Fruit fly (Drosophila melanogaster) whole organism, embryonic: ENCODE data around the gene CG9737.

ENCODE experiments used
- Atf6 ChIP-seq: fragments of 200-800 bp; sonication (Bioruptor generic); IDR thresholded peaks from 2 replicates; pipeline ENCODE4 v1.3.6; 2022; ENCODE audit warnings: missing biosample characterization, missing genetic modification characterization
- CG10267 ChIP-seq: fragments of 200-800 bp; sonication (Bioruptor generic); optimal IDR thresholded peaks from 2 replicates; lab custom pipeline; 2018; ENCODE audit warnings: missing biosample characterization, mild to moderate bottlenecking, missing genetic modification characterization, moderate library complexity
- CG11085 ChIP-seq: fragments of 200-800 bp; sonication (Bioruptor generic); IDR thresholded peaks from 2 replicates; pipeline ENCODE4 v1.3.6; 2022; ENCODE audit warnings: missing biosample characterization, missing genetic modification characterization
- CG12236 ChIP-seq: fragments of 200-800 bp; sonication (Bioruptor generic); optimal IDR thresholded peaks from 2 replicates; lab custom pipeline; 2016; ENCODE audit warnings: missing biosample characterization, missing genetic modification characterization
- CG14014 ChIP-seq: fragments of 200-800 bp; sonication (Bioruptor generic); IDR thresholded peaks from 2 replicates; pipeline ENCODE4 v1.3.6; 2022; ENCODE audit warnings: missing biosample characterization, missing genetic modification characterization
- CG15269 ChIP-seq: fragments of 200-800 bp; sonication (Bioruptor generic); optimal IDR thresholded peaks from 2 replicates; lab custom pipeline; 2018; ENCODE audit warnings: missing biosample characterization, mild to moderate bottlenecking, missing genetic modification characterization, moderate library complexity
- CG18764 ChIP-seq: fragments of 200-800 bp; sonication (Bioruptor generic); optimal IDR thresholded peaks from 3 replicates; lab custom pipeline; 2016; ENCODE audit warnings: missing biosample characterization, missing genetic modification characterization
- CG34422 ChIP-seq: fragments of 200-800 bp; sonication (Bioruptor generic); IDR thresholded peaks from 3 replicates; pipeline ENCODE4 v1.3.6; 2022; ENCODE audit warnings: missing biosample characterization, missing genetic modification characterization
- CG3838 ChIP-seq: fragments of 200-800 bp; sonication (Bioruptor generic); optimal IDR thresholded peaks from 3 replicates; lab custom pipeline; 2016; ENCODE audit warnings: missing biosample characterization, missing genetic modification characterization
- CG4730 ChIP-seq: fragments of 200-800 bp; sonication (Bioruptor generic); IDR thresholded peaks from 2 replicates; pipeline ENCODE4 v1.3.6; 2022; ENCODE audit warnings: missing biosample characterization, missing genetic modification characterization
- CG5180 ChIP-seq: fragments of 200-800 bp; sonication (Bioruptor generic); optimal IDR thresholded peaks from 3 replicates; lab custom pipeline; 2017; ENCODE audit warnings: missing biosample characterization, missing genetic modification characterization, mild to moderate bottlenecking, moderate library complexity, missing genetic modification reagents
- CG6654 ChIP-seq: fragments of 200-800 bp; sonication (Bioruptor generic); optimal IDR thresholded peaks from 2 replicates; lab custom pipeline; 2017; ENCODE audit warnings: missing biosample characterization, mild to moderate bottlenecking, missing genetic modification characterization
- CG7357 ChIP-seq: fragments of 200-800 bp; sonication (Bioruptor generic); IDR thresholded peaks from 3 replicates; pipeline ENCODE4 v1.3.6; 2022; ENCODE audit warnings: missing biosample characterization, missing genetic modification characterization
- CG7928 ChIP-seq: fragments of 200-800 bp; sonication (Bioruptor generic); optimal IDR thresholded peaks from 2 replicates; lab custom pipeline; 2017; ENCODE audit warnings: missing biosample characterization, mild to moderate bottlenecking, missing genetic modification characterization
- CG7963 ChIP-seq: fragments of 200-800 bp; sonication (Bioruptor generic); IDR thresholded peaks from 3 replicates; pipeline ENCODE4 v1.3.6; 2022; ENCODE audit warnings: missing biosample characterization, missing genetic modification characterization; ENCODE audit not compliant: partially characterized antibody
- CG9817 ChIP-seq: fragments of 200-800 bp; sonication (Bioruptor generic); optimal IDR thresholded peaks from 2 replicates; lab custom pipeline; 2018; ENCODE audit warnings: missing biosample characterization, mild to moderate bottlenecking, missing genetic modification characterization, moderate library complexity
- CHES-1-like ChIP-seq: fragments of 200-800 bp; sonication (Bioruptor generic); optimal IDR thresholded peaks from 2 replicates; lab custom pipeline; 2016; ENCODE audit warnings: missing biosample characterization, missing genetic modification characterization
- CrebB ChIP-seq: fragments of 200-800 bp; sonication (Bioruptor generic); optimal IDR thresholded peaks from 3 replicates; lab custom pipeline; 2018; ENCODE audit warnings: missing biosample characterization, mild to moderate bottlenecking, missing genetic modification characterization
- Dip3 ChIP-seq: fragments of 200-800 bp; sonication (Bioruptor generic); optimal IDR thresholded peaks from 3 replicates; lab custom pipeline; 2016; ENCODE audit warnings: missing biosample characterization, missing genetic modification characterization
- Dref ChIP-seq: fragments of 200-800 bp; sonication (Bioruptor generic); IDR thresholded peaks from 2 replicates; pipeline ENCODE4 v1.3.6; 2022; ENCODE audit warnings: missing biosample characterization, missing genetic modification characterization
- E2f1 ChIP-seq: fragments of 200-800 bp; sonication (Bioruptor generic); IDR thresholded peaks from 2 replicates; pipeline ENCODE4 v1.3.6; 2022; ENCODE audit warnings: missing biosample characterization, missing genetic modification characterization
- E2f2 ChIP-seq: fragments of 200-800 bp; sonication (Bioruptor generic); IDR thresholded peaks from 2 replicates; pipeline ENCODE4 v1.3.6; 2022; ENCODE audit warnings: missing biosample characterization, missing genetic modification characterization
- ERR ChIP-seq: fragments of 200-800 bp; sonication (Bioruptor generic); optimal IDR thresholded peaks from 2 replicates; lab custom pipeline; 2016; ENCODE audit warnings: missing biosample characterization, missing genetic modification characterization
- Elba2 ChIP-seq: fragments of 200-800 bp; sonication (Bioruptor generic); optimal IDR thresholded peaks from 3 replicates; lab custom pipeline; 2016; ENCODE audit warnings: missing biosample characterization, missing genetic modification characterization
- Ets65A ChIP-seq: fragments of 200-800 bp; sonication (Bioruptor generic); peaks from one replicate; lab custom pipeline; 2016; ENCODE audit warnings: missing biosample characterization, missing genetic modification characterization
- Gug ChIP-seq: fragments of 200-800 bp; sonication (Bioruptor generic); IDR thresholded peaks from 4 replicates; pipeline ENCODE4 v1.3.6; 2022; ENCODE audit warnings: missing biosample characterization, missing genetic modification characterization
- HLH54F ChIP-seq: fragments of 200-800 bp; sonication (Bioruptor generic); optimal IDR thresholded peaks from 3 replicates; lab custom pipeline; 2016; ENCODE audit warnings: missing biosample characterization, missing genetic modification characterization
- Mad ChIP-seq: fragments of 200-800 bp; sonication (Bioruptor generic); optimal IDR thresholded peaks from 2 replicates; lab custom pipeline; 2016; ENCODE audit warnings: missing biosample characterization, missing genetic modification characterization
- Nf-YB ChIP-seq: fragments of 200-800 bp; sonication (Bioruptor generic); optimal IDR thresholded peaks from 3 replicates; lab custom pipeline; 2019; ENCODE audit warnings: missing biosample characterization, mild to moderate bottlenecking, missing genetic modification characterization, moderate library complexity
- Optix ChIP-seq: fragments of 200-800 bp; sonication (Bioruptor generic); IDR thresholded peaks from 3 replicates; pipeline ENCODE4 v1.3.6; 2022; ENCODE audit warnings: missing biosample characterization, missing genetic modification characterization
- Pdp1 ChIP-seq, 2 experiments: fragments of 200-800 bp; sonication (Bioruptor generic); optimal IDR thresholded peaks; 3 replicates each; lab custom pipeline; 2016; ENCODE audit warnings: missing biosample characterization in 2 of 2, missing genetic modification characterization in 2 of 2, mild to moderate bottlenecking in 1 of 2, moderate library complexity in 1 of 2
- Ssrp ChIP-seq: fragments of 200-800 bp; sonication (Bioruptor generic); optimal IDR thresholded peaks from 2 replicates; lab custom pipeline; 2018; ENCODE audit warnings: missing biosample characterization, mild to moderate bottlenecking, missing genetic modification characterization, moderate library complexity
- Tbp ChIP-seq: fragments of >200 bp; optimal IDR thresholded peaks from 2 replicates; lab custom pipeline; 2018; ENCODE audit warnings: missing biosample characterization, missing genetic modification characterization
- Usf ChIP-seq: fragments of 200-800 bp; sonication (Bioruptor generic); optimal IDR thresholded peaks from 2 replicates; lab custom pipeline; 2017; ENCODE audit warnings: missing genotype, missing biosample characterization, missing genetic modification characterization
- Vsx1 ChIP-seq: fragments of 200-800 bp; sonication (Bioruptor generic); optimal IDR thresholded peaks from 2 replicates; lab custom pipeline; 2017; ENCODE audit warnings: missing biosample characterization, mild to moderate bottlenecking, missing genetic modification characterization, missing genetic modification reagents
- ara ChIP-seq: fragments of 200-800 bp; sonication (Bioruptor generic); IDR thresholded peaks from 2 replicates; pipeline ENCODE4 v1.3.6; 2022; ENCODE audit warnings: missing biosample characterization, missing genetic modification characterization
- bab2 ChIP-seq: fragments of 200-800 bp; sonication (Bioruptor generic); optimal IDR thresholded peaks from 2 replicates; lab custom pipeline; 2016; ENCODE audit warnings: missing biosample characterization, missing genetic modification characterization
- bcd ChIP-seq: fragments of 200-800 bp; sonication (Bioruptor generic); optimal IDR thresholded peaks from 2 replicates; lab custom pipeline; 2017; ENCODE audit warnings: missing biosample characterization, mild to moderate bottlenecking, missing genetic modification characterization
- cato ChIP-seq: fragments of 200-800 bp; sonication (Bioruptor generic); optimal IDR thresholded peaks from 2 replicates; lab custom pipeline; 2016; ENCODE audit warnings: missing biosample characterization, missing genetic modification characterization, borderline replicate concordance
- chm ChIP-seq: fragments of 200-800 bp; sonication (Bioruptor generic); IDR thresholded peaks from 2 replicates; pipeline ENCODE4 v1.3.6; 2022; ENCODE audit warnings: missing biosample characterization, missing genetic modification characterization
- danr ChIP-seq: fragments of 200-800 bp; sonication (Bioruptor generic); IDR thresholded peaks from 2 replicates; pipeline ENCODE4 v1.3.6; 2022; ENCODE audit warnings: missing biosample characterization, missing genetic modification characterization
- ewg ChIP-seq: fragments of 200-800 bp; sonication (Bioruptor generic); optimal IDR thresholded peaks from 3 replicates; lab custom pipeline; 2017; ENCODE audit warnings: mild to moderate bottlenecking, missing biosample characterization, missing genetic modification reagents, missing genetic modification characterization
- lov ChIP-seq, 2 experiments: fragments of 200-800 bp in 1 of 2; fragments of >200 bp in 1 of 2; sonication (Bioruptor generic) in 1 of 2; IDR thresholded peaks in 1 of 2; optimal IDR thresholded peaks in 1 of 2; 2 replicates in 1 of 2; 3 replicates in 1 of 2; pipeline versions ENCODE4 v1.3.6 to Lab custom; 2017 to 2022; ENCODE audit warnings: missing biosample characterization in 1 of 2, missing genetic modification characterization in 1 of 2
- nerfin-2 ChIP-seq: fragments of 200-800 bp; sonication (Bioruptor generic); IDR thresholded peaks from 2 replicates; pipeline ENCODE4 v1.3.6; 2022; ENCODE audit warnings: missing biosample characterization, missing genetic modification characterization; ENCODE audit not compliant: partially characterized antibody
- odd ChIP-seq: fragments of 200-800 bp; sonication (Bioruptor generic); optimal IDR thresholded peaks from 2 replicates; lab custom pipeline; 2017; ENCODE audit warnings: missing biosample characterization, mild to moderate bottlenecking, missing genetic modification characterization
- pum ChIP-seq: fragments of 200-800 bp; sonication (Bioruptor generic); optimal IDR thresholded peaks from 2 replicates; lab custom pipeline; 2016; ENCODE audit warnings: missing biosample characterization, missing genetic modification characterization
- seq ChIP-seq: fragments of 200-800 bp; sonication (Bioruptor generic); IDR thresholded peaks from 2 replicates; pipeline ENCODE4 v1.3.6; 2022; ENCODE audit warnings: missing biosample characterization, missing genetic modification characterization
- tio ChIP-seq: fragments of 200-800 bp; sonication (Bioruptor generic); optimal IDR thresholded peaks from 2 replicates; lab custom pipeline; 2017; ENCODE audit warnings: missing biosample characterization, missing genetic modification characterization, inconsistent platforms
- tx ChIP-seq: fragments of 200-800 bp; sonication (Bioruptor generic); optimal IDR thresholded peaks from 2 replicates; lab custom pipeline; 2016; ENCODE audit warnings: missing biosample characterization, missing genetic modification characterization

Gene CG9737

DNA sequence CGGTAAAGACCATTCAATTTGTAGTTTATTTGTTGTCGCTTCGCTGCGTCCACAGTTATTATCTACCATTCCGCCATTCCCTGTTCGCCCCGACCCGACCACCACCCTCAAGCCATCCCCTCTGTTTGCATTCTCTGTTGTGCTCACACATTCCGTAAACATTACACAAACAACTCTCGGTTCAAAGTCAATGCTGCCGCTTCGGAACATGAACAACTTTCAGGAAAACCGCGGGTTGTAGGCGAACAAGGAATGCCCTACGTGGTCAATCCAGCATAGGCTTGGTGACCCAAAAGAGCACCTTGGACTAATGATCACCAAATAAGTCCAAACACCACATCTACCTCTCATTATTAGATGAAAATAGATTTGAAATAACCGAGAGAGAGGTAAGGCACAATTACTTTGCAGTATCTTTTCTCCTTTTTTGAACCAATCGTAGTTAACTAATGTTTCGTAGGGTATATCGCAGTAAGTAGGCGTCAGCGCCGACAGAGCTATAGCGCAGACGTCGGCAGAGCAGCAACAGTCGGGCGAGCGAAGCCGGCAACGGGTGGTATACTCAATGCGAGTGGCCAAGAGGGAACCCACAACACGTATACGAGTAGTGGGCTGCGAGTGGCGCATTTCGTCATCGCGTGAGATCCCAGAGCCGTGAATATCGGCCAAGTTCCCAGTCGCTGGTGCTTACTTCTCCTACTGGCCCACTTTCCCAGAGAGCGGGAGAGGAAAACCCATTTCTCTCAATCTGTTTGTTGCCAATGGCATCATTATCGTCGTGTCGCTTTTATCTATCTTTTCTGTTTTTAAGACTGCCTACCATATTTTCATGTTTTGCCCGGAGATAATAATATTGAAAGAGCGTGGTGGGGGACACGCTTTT is 39.8 kb downstream of the CG9737 start (continued):
- peak; percentile 90 for TF ChIP-seq Ssrp (tag; lab: Kevin White, UChicago)
- peak; percentile 82 for TF ChIP-seq CG12236 (GFP tag; lab: Kevin White, UChicago)
- TF ChIP-seq HLH54F (GFP tag; lab: Kevin White, UChicago) = peak; percentile 94
- peak; percentile 93 for TF ChIP-seq E2f1
- peak; percentile 91 for TF ChIP-seq CG6654 (GFP tag; lab: Kevin White, UChicago)
- peak; percentile 67 for TF ChIP-seq E2f2 (GFP tag; lab: Robert Waterston, UW)
- peak; percentile 91 for TF ChIP-seq Vsx1 (GFP tag; lab: Kevin White, UChicago)
- peak; percentile 88 for TF ChIP-seq danr (GFP tag; lab: Robert Waterston, UW)
- peak; percentile 88 for TF ChIP-seq CG7357
- no peak for TF ChIP-seq lov (optimal IDR thresholded peaks at IDR 0.05; lab: Kevin White, UChicago)
- TF ChIP-seq lov (GFP tag; IDR thresholded peaks at IDR 0.05; lab: Robert Waterston, UW) = 0 out of 3 replicates have a peak, but pooled peaks have one; percentile 3
- peak; percentile 83 for TF ChIP-seq Usf (GFP tag; lab: Kevin White, UChicago)
- peak; percentile 77 for TF ChIP-seq cato (GFP tag; lab: Kevin White, UChicago)
- TF ChIP-seq Optix (GFP tag; lab: Robert Waterston, UW) = peak; percentile 98
- TF ChIP-seq Dip3 (GFP tag; lab: Kevin White, UChicago) = peak; percentile 98
- TF ChIP-seq Mad = peak; percentile 85
- peak; percentile 92 for TF ChIP-seq tio (GFP tag; lab: Kevin White, UChicago)
- peak; percentile 90 for TF ChIP-seq odd (GFP tag; lab: Kevin White, UChicago)
- no peak for TF ChIP-seq nerfin-2
- TF ChIP-seq Dref (GFP tag; lab: Robert Waterston, UW) = no peak
- peak; percentile 82 for TF ChIP-seq ewg (GFP tag; lab: Kevin White, UChicago)
- peak; percentile 81 for TF ChIP-seq Nf-YB (GFP tag; lab: Kevin White, UChicago)
- TF ChIP-seq ara (GFP tag; lab: Robert Waterston, UW) = peak; percentile 89
- peak; percentile 78 for TF ChIP-seq CrebB (tag; lab: Kevin White, UChicago)
- TF ChIP-seq CG34422 = peak; percentile 94
- TF ChIP-seq Gug = peak; percentile 94
- TF ChIP-seq CG11085 (GFP tag; lab: Robert Waterston, UW) = peak; percentile 86
- peak; percentile 91 for TF ChIP-seq CG15269 (tag; lab: Kevin White, UChicago)
- peak; percentile 96 for TF ChIP-seq tx
- peak; percentile 52; the same call in 1 of the 2 replicates for TF ChIP-seq chm (GFP tag; lab: Robert Waterston, UW)
- peak; percentile 90 for TF ChIP-seq CG9817 (tag; lab: Kevin White, UChicago)
- peak; percentile 96 for TF ChIP-seq CG3838 (GFP tag; lab: Kevin White, UChicago)
- TF ChIP-seq CHES-1-like = peak; percentile 96
- peak; percentile 91 for TF ChIP-seq CG10267 (tag; lab: Kevin White, UChicago)
- peak; percentile 97 for TF ChIP-seq ERR (GFP tag; lab: Kevin White, UChicago)
- peak; percentile 98 for TF ChIP-seq bcd (GFP tag; lab: Kevin White, UChicago)
- TF ChIP-seq CG7963 (GFP tag; lab: Robert Waterston, UW) = no peak
- TF ChIP-seq CG7928 (GFP tag; lab: Kevin White, UChicago) = peak; percentile 77
- peak; percentile 87 for TF ChIP-seq CG5180 (GFP tag; lab: Kevin White, UChicago)
- TF ChIP-seq CG18764 (GFP tag; lab: Kevin White, UChicago) = peak; percentile 96
- TF ChIP-seq Pdp1 (GFP tag; optimal IDR thresholded peaks at IDR 0.05; lab: Kevin White, UChicago) = peak; percentile 97 to 98
- TF ChIP-seq Elba2 (GFP tag; lab: Kevin White, UChicago) = no peak
- TF ChIP-seq CG14014 = peak; percentile 97
- peak; percentile 88 for TF ChIP-seq CG4730 (GFP tag; lab: Robert Waterston, UW)
- peak; percentile 98 for TF ChIP-seq pum (GFP tag; lab: Kevin White, UChicago)
- TF ChIP-seq seq = peak; percentile 92
- peak; percentile 99 for TF ChIP-seq bab2 (GFP tag; lab: Kevin White, UChicago)
- peak; percentile 98 for TF ChIP-seq Atf6 (GFP tag; lab: Robert Waterston, UW)
- peak; percentile 100 for TF ChIP-seq Ets65A (GFP tag; lab: Kevin White, UChicago)
- TF ChIP-seq Tbp (GFP tag; lab: Kevin White, UChicago) = no peak
